Worm (Caenorhabditis elegans) whole organism, young adult: ENCODE data around the gene cua-1.

Experiments used
- Y53G8AR.9 ChIP-seq: fragments of 200-800 bp; sonication (Bioruptor generic); conservative IDR thresholded peaks from 2 replicates; pipeline ENCODE4 v1.3.6; 2022; ENCODE audit warnings: missing genetic modification reagents, missing genetic modification characterization, missing compliant biosample characterization
- akir-1 ChIP-seq: fragments of 200-800 bp; sonication (Bioruptor generic); optimal IDR thresholded peaks from 2 replicates; lab custom pipeline; 2018; ENCODE audit warnings: mild to moderate bottlenecking, missing genetic modification characterization, moderate library complexity, missing compliant biosample characterization
- ama-1 ChIP-seq, 3 experiments: fragments of 150-350 bp in 1 of 3; sonication (generic microtip) in 2 of 3; optimal IDR thresholded peaks; 2 replicates each; lab custom pipeline; 2014 to 2018; ENCODE audit warnings: missing biosample characterization in 2 of 3, missing genetic modification characterization in 2 of 3, missing genetic modification reagents in 2 of 3
- attf-6 ChIP-seq: fragments of 200-800 bp; sonication (Bioruptor generic); IDR thresholded peaks from 2 replicates; pipeline ENCODE4 v1.3.6; 2022; ENCODE audit warnings: missing genetic modification reagents, missing genetic modification characterization, missing compliant biosample characterization
- pha-4 ChIP-seq: fragments of 150-350 bp; sonication (generic microtip); optimal IDR thresholded peaks from 2 replicates; lab custom pipeline; 2014; ENCODE audit warnings: missing biosample characterization, missing genetic modification reagents, missing genetic modification characterization

DNA sequence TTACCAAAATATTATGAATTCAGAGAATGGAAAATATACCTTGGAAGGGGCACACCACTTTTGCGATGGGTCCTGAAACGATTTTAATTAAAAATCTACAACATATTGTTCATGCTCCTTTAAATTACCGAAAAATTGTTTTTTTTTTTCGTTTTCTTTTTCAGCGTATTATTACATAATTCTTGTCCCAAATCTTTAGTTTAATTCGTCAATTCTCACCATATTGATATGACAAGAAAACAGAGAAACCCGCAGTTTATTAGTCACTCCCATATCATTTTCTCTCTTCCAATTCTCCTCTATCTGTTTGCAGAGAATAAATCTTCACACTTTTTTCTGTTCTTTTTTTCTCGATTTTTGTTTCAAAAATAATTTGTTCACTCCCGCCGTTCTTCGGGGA is 59.8 kb downstream of the cua-1 start, which contains the start of gene F11F1.1:
- TF ChIP-seq akir-1 (GFP tag; lab: Kevin White, UChicago) (no peak), pha-4 (no peak), attf-6 (no peak), Y53G8AR.9 (GFP tag; lab: Robert Waterston, UW) (no peak), ama-1 (optimal IDR thresholded peaks at IDR 0.05; lab: Kevin White, UChicago) (no peak), ama-1 (GFP tag; optimal IDR thresholded peaks at IDR 0.05; lab: Kevin White, UChicago) (no peak)
